Worm (Caenorhabditis elegans) whole organism, mixed stage, embryonic: ENCODE data around the gene dhs-17.

Experiments
- M03D4.4 ChIP-seq: sonication (generic microtip); optimal IDR thresholded peaks from 2 replicates; lab custom pipeline; 2017; ENCODE audit warnings: mild to moderate bottlenecking, missing genetic modification characterization, missing compliant biosample characterization
- blmp-1 ChIP-seq: fragments of 150-350 bp; optimal IDR thresholded peaks from 2 replicates; lab custom pipeline; 2014; ENCODE audit warnings: missing biosample characterization, missing genetic modification characterization
- ces-1 ChIP-seq: fragments of 150-350 bp; optimal IDR thresholded peaks from 2 replicates; lab custom pipeline; 2014; ENCODE audit warnings: missing biosample characterization, missing genetic modification reagents, missing genetic modification characterization
- elt-1 ChIP-seq: sonication (generic microtip); optimal IDR thresholded peaks from 2 replicates; lab custom pipeline; 2017; ENCODE audit warnings: missing genetic modification characterization, mild to moderate bottlenecking, missing compliant biosample characterization, antibody characterized with exemption, moderate library complexity, borderline replicate concordance; ENCODE audit not compliant: insufficient read depth
- elt-3 ChIP-seq: fragments of 150-350 bp; optimal IDR thresholded peaks from 2 replicates; lab custom pipeline; 2014; ENCODE audit warnings: missing biosample characterization, missing genetic modification characterization
- lin-13 ChIP-seq: fragments of 150-350 bp; optimal IDR thresholded peaks from 2 replicates; lab custom pipeline; 2014; ENCODE audit warnings: missing biosample characterization, missing genetic modification characterization
- mep-1 ChIP-seq: fragments of 150-350 bp; optimal IDR thresholded peaks from 2 replicates; lab custom pipeline; 2017; ENCODE audit warnings: missing biosample characterization, missing genetic modification reagents, missing genetic modification characterization, inconsistent platforms
- nhr-237 ChIP-seq: fragments of 150-350 bp; optimal IDR thresholded peaks from 2 replicates; lab custom pipeline; 2014; ENCODE audit warnings: missing biosample characterization, missing genetic modification characterization
- nhr-28 ChIP-seq: fragments of 150-350 bp; optimal IDR thresholded peaks from 2 replicates; lab custom pipeline; 2014; ENCODE audit warnings: missing biosample characterization, missing genetic modification characterization
- nhr-76 ChIP-seq: sonication (generic microtip); optimal IDR thresholded peaks from 2 replicates; lab custom pipeline; 2017; ENCODE audit warnings: missing biosample characterization, missing genetic modification characterization
- pha-4 ChIP-seq: fragments of 150-350 bp; optimal IDR thresholded peaks from 2 replicates; lab custom pipeline; 2018; ENCODE audit warnings: missing biosample characterization, missing genetic modification reagents, missing genetic modification characterization
- sem-2 ChIP-seq: fragments of 200-800 bp; sonication (Bioruptor generic); optimal IDR thresholded peaks from 2 replicates; lab custom pipeline; 2018; ENCODE audit warnings: mild to moderate bottlenecking, missing genetic modification characterization, missing compliant biosample characterization
- unc-120 ChIP-seq: sonication (generic microtip); optimal IDR thresholded peaks from 2 replicates; lab custom pipeline; 2017; ENCODE audit warnings: missing genetic modification characterization, missing compliant biosample characterization; ENCODE audit not compliant: poor library complexity, severe bottlenecking
- unc-62 ChIP-seq: fragments of 150-350 bp; optimal IDR thresholded peaks from 2 replicates; lab custom pipeline; 2014; ENCODE audit warnings: missing biosample characterization, missing genetic modification reagents, missing genetic modification characterization

ce11 chrV:6012401-6012800, 22.2 kb downstream of the dhs-17 start:
- TF ChIP-seq nhr-237 (tag; lab: Kevin White, UChicago) (no peak), lin-13 (tag; lab: Kevin White, UChicago) (no peak), mep-1 (tag; lab: Kevin White, UChicago) (no peak), M03D4.4 (tag; lab: Kevin White, UChicago) (no peak), pha-4 (no peak), elt-1 (tag; lab: Kevin White, UChicago) (no peak), ces-1 (GFP tag; lab: Kevin White, UChicago) (no peak), unc-62 (no peak), unc-120 (no peak), sem-2 (GFP tag; lab: Kevin White, UChicago) (no peak), elt-3 (tag; lab: Kevin White, UChicago) (no peak), nhr-76 (no peak), nhr-28 (tag; lab: Kevin White, UChicago) (no peak), blmp-1 (no peak)
